Fruit fly (Drosophila melanogaster) whole organism, embryonic: ENCODE results near the gene Acyp2.
A peak's percentile ranks its signal among the peaks of the same experiment; 100 is the strongest.

Experiments used
- Bgb ChIP-seq: fragments of 200-800 bp; sonication (Bioruptor generic); IDR thresholded peaks from 2 replicates; pipeline ENCODE4 v1.3.6; 2022; ENCODE audit warnings: missing biosample characterization, missing genetic modification characterization; ENCODE audit not compliant: partially characterized antibody
- CG10462 ChIP-seq: fragments of 200-800 bp; sonication (Bioruptor generic); optimal IDR thresholded peaks from 2 replicates; lab custom pipeline; 2016; ENCODE audit warnings: missing biosample characterization, missing genetic modification characterization
- CG17361 ChIP-seq: fragments of 200-800 bp; sonication (Bioruptor generic); IDR thresholded peaks from 3 replicates; pipeline ENCODE4 v1.3.6; 2022; ENCODE audit warnings: missing biosample characterization, missing genetic modification characterization
- CG17612 ChIP-seq: fragments of 200-800 bp; sonication (Bioruptor generic); IDR thresholded peaks from 2 replicates; pipeline ENCODE4 v1.3.6; 2022; ENCODE audit warnings: missing biosample characterization, missing genetic modification characterization
- CG6791 ChIP-seq: fragments of 200-800 bp; sonication (Bioruptor generic); IDR thresholded peaks from 3 replicates; pipeline ENCODE4 v1.3.6; 2022; ENCODE audit warnings: missing biosample characterization, missing genetic modification characterization; ENCODE audit not compliant: partially characterized antibody
- CTCF ChIP-seq: fragments of 200-800 bp; sonication (Bioruptor generic); optimal IDR thresholded peaks from 2 replicates; lab custom pipeline; 2017; ENCODE audit warnings: missing biosample characterization, mild to moderate bottlenecking, missing genetic modification characterization, moderate library complexity
- Ets97D ChIP-seq: fragments of 200-800 bp; sonication (Bioruptor generic); optimal IDR thresholded peaks from 3 replicates; lab custom pipeline; 2016; ENCODE audit warnings: missing biosample characterization, missing genetic modification characterization
- bab2 ChIP-seq: fragments of 200-800 bp; sonication (Bioruptor generic); optimal IDR thresholded peaks from 2 replicates; lab custom pipeline; 2016; ENCODE audit warnings: missing biosample characterization, missing genetic modification characterization

dm6 chr3R:15839294-15839693 lies 46.8 kb downstream of the Acyp2 start, which contains the start of gene Pbp45:
- no peak for TF ChIP-seq bab2 (GFP tag; lab: Kevin White, UChicago)
- no peak for TF ChIP-seq CG17361 (GFP tag; lab: Robert Waterston, UW)
- TF ChIP-seq CG17612 = no peak
- TF ChIP-seq Ets97D = no peak
- TF ChIP-seq CG6791 = no peak
- TF ChIP-seq CTCF (GFP tag; lab: Kevin White, UChicago) = no peak
- no peak for TF ChIP-seq CG10462 (GFP tag; lab: Kevin White, UChicago)
- peak; percentile 51 for TF ChIP-seq Bgb
